Worm (Caenorhabditis elegans) whole organism, midembryonic: ENCODE results near the gene sre-24.

Source experiments
- med-1 ChIP-seq: sonication (generic microtip); optimal IDR thresholded peaks from 2 replicates; lab custom pipeline; 2017; ENCODE audit warnings: missing genetic modification characterization, mild to moderate bottlenecking, missing compliant biosample characterization, antibody characterized with exemption, missing genetic modification reagents; ENCODE audit not compliant: insufficient read depth
- ztf-23 ChIP-seq: fragments of 200-800 bp; sonication (Bioruptor generic); IDR thresholded peaks from 2 replicates; pipeline ENCODE4 v1.3.6; 2022; ENCODE audit warnings: missing genetic modification reagents, missing genetic modification characterization, missing compliant biosample characterization

DNA sequence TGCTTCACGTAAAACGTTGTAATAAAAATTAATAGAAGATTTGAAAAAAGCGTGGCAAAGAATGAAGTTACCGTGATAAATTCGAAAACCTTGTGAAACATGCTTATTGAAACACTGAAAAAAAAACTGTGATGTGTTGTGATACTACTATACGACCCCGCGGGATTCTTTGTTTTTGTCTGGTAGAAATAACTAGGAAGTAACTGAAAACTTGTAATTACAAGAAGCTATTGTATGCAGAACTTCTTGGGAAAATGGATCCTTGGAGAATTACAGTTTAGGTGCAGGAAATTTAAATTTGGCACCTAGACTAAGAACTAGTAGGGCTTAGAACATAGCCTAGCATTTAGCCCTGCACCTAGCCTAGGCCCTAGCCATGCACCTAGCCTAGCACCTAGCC lies 4.7 kb upstream of the sre-24 start, which contains the start of gene str-39:
- TF ChIP-seq med-1 (GFP tag; lab: Kevin White, UChicago): no peak
- TF ChIP-seq ztf-23 (GFP tag; lab: Robert Waterston, UW): no peak
